Fruit fly (Drosophila melanogaster) whole organism, wandering third instar larva: ENCODE measurements around the gene CG10650.

Experiments
- CrebA ChIP-seq: fragments of 200-800 bp; sonication (Bioruptor generic); optimal IDR thresholded peaks from 2 replicates; lab custom pipeline; 2016; ENCODE audit warnings: missing biosample characterization, mild to moderate bottlenecking, missing genetic modification characterization, borderline replicate concordance
- fru ChIP-seq: fragments of 200-800 bp; sonication (Bioruptor generic); optimal IDR thresholded peaks from 3 replicates; lab custom pipeline; 2016; ENCODE audit warnings: missing biosample characterization, mild to moderate bottlenecking, missing genetic modification characterization

dm6 chr2L:18967897-18968296 is 27.8 kb downstream of the CG10650 start:
- TF ChIP-seq CrebA (GFP tag; lab: Kevin White, UChicago) (no peak), fru (no peak)
